Worm (Caenorhabditis elegans): ENCODE measurements around the gene C13A10.2.
A peak's percentile ranks its signal among the peaks of the same experiment; 100 is the strongest.

The C13A10.2 gene

ce11 chrII:1357905-1358304 is at the start of gene C13A10.2:
TSS of gene C13A10.2 (minus strand) at chrII:1358005.
- TF ChIP-seq peb-1 (tag; optimal IDR thresholded peaks at IDR 0.05) (no peak), nhr-77 (tag; optimal IDR thresholded peaks at IDR 0.05) (no peak)

ce11 chrII:1403056-1403455 is 45.3 kb upstream of the C13A10.2 start, which contains the start of the genes Y51H7C.41 and cogc-4:
TSS of gene Y51H7C.41 (plus strand) at chrII:1403321.
TSS of gene cogc-4 (plus strand) at chrII:1403441.
- TF ChIP-seq sma-3 (GFP tag; optimal IDR thresholded peaks at IDR 0.05) (no peak), lin-11 (tag; optimal IDR thresholded peaks at IDR 0.05) (no peak), sma-9 (GFP tag; optimal IDR thresholded peaks at IDR 0.05) (no peak), sma-9 (tag; optimal IDR thresholded peaks at IDR 0.05) (no peak), snpc-4 (tag; optimal IDR thresholded peaks at IDR 0.05) (no peak), unc-55 (GFP tag; optimal IDR thresholded peaks at IDR 0.05) (no peak), unc-62 (GFP tag; optimal IDR thresholded peaks at IDR 0.05) (no peak), nhr-10 (tag; optimal IDR thresholded peaks at IDR 0.05) (no peak), ztf-11 (tag; optimal IDR thresholded peaks at IDR 0.05) (no peak), nhr-21 (tag; optimal IDR thresholded peaks at IDR 0.05) (no peak), lsy-2 (tag; optimal IDR thresholded peaks at IDR 0.05) (no peak), nhr-77 (tag; optimal IDR thresholded peaks at IDR 0.05) (no peak), ama-1 (optimal IDR thresholded peaks at IDR 0.05) (no peak), ZK546.5 (tag; optimal IDR thresholded peaks at IDR 0.05) (no peak), ceh-82 (tag; optimal IDR thresholded peaks at IDR 0.05) (no peak), mbf-1 (tag; optimal IDR thresholded peaks at IDR 0.05) (no peak), peb-1 (tag; optimal IDR thresholded peaks at IDR 0.05) (no peak), nhr-12 (tag; optimal IDR thresholded peaks at IDR 0.05) (no peak)

ce11 chrII:1402167-1402619 is 44.4 kb upstream of the C13A10.2 start, which contains the start of gene Y51H7C.7:
TSS of gene Y51H7C.7 (plus strand) at chrII:1402569.
- TF ChIP-seq mbf-1 (tag; optimal IDR thresholded peaks at IDR 0.05) (no peak), C34F6.9 (tag; optimal IDR thresholded peaks at IDR 0.05) (peak; percentile 70), sma-9 (GFP tag; optimal IDR thresholded peaks at IDR 0.05) (peak; percentile 23), sma-9 (tag; optimal IDR thresholded peaks at IDR 0.05) (no peak), ama-1 (optimal IDR thresholded peaks at IDR 0.05) (no peak), elt-1 (tag; optimal IDR thresholded peaks at IDR 0.05) (no peak), nhr-21 (tag; optimal IDR thresholded peaks at IDR 0.05) (no peak), blmp-1 (tag; optimal IDR thresholded peaks at IDR 0.05; ENCODE audit: insufficient read depth) (no peak), lsy-2 (tag; optimal IDR thresholded peaks at IDR 0.05) (peak in 1 of 2 experiments; percentile 75), gmeb-1 (tag; optimal IDR thresholded peaks at IDR 0.05) (peak; percentile 80), nhr-129 (tag; optimal IDR thresholded peaks at IDR 0.05) (no peak), fos-1 (tag; optimal IDR thresholded peaks at IDR 0.05) (no peak), unc-55 (GFP tag; optimal IDR thresholded peaks at IDR 0.05) (peak; percentile 72), F13H6.1 (tag; optimal IDR thresholded peaks at IDR 0.05) (peak; percentile 46), sma-3 (GFP tag; optimal IDR thresholded peaks at IDR 0.05) (peak; percentile 7), nhr-77 (tag; optimal IDR thresholded peaks at IDR 0.05) (no peak), aly-2 (tag; optimal IDR thresholded peaks at IDR 0.05) (no peak), snpc-4 (tag; optimal IDR thresholded peaks at IDR 0.05) (peak; percentile 8), mab-5 (tag; optimal IDR thresholded peaks at IDR 0.05) (peak; percentile 44)

ce11 chrII:1401474-1401873 is 43.7 kb upstream of the C13A10.2 start, which contains the start of gene Y51H7C.8:
TSS of gene Y51H7C.8 (plus strand) at chrII:1401774.
- no peak for TF ChIP-seq zag-1 (tag; optimal IDR thresholded peaks at IDR 0.05)
- TF ChIP-seq aly-2 (tag; optimal IDR thresholded peaks at IDR 0.05): no peak
- TF ChIP-seq sma-9 (GFP tag; optimal IDR thresholded peaks at IDR 0.05): no peak
- TF ChIP-seq sma-9 (tag; optimal IDR thresholded peaks at IDR 0.05): no peak
- no peak for TF ChIP-seq R02D3.7 (tag; optimal IDR thresholded peaks at IDR 0.05)
- TF ChIP-seq F13H6.1 (tag; optimal IDR thresholded peaks at IDR 0.05): no peak
- no peak for TF ChIP-seq ztf-4 (tag; optimal IDR thresholded peaks at IDR 0.05)
- TF ChIP-seq ceh-82 (tag; optimal IDR thresholded peaks at IDR 0.05): no peak
- TF ChIP-seq nhr-12 (tag; optimal IDR thresholded peaks at IDR 0.05): no peak

- TF ChIP-seq mdl-1 (tag; optimal IDR thresholded peaks at IDR 0.05) (no peak), mab-5 (tag; optimal IDR thresholded peaks at IDR 0.05) (no peak), F13H6.1 (tag; optimal IDR thresholded peaks at IDR 0.05) (no peak)
Measured at ce11 chrII:1400105-1400504, 42.3 kb upstream of the C13A10.2 start, which contains the start of gene F54D12.1. TSS of gene F54D12.1 (plus strand) at chrII:1400405.

ce11 chrII:1398396-1398795 is 40.6 kb upstream of the C13A10.2 start, which contains the start of gene F54D12.2:
TSS of gene F54D12.2 (plus strand) at chrII:1398696.
- TF ChIP-seq nhr-77 (tag; optimal IDR thresholded peaks at IDR 0.05) (no peak), unc-62 (GFP tag; optimal IDR thresholded peaks at IDR 0.05) (no peak), ztf-11 (tag; optimal IDR thresholded peaks at IDR 0.05) (no peak), fos-1 (tag; optimal IDR thresholded peaks at IDR 0.05) (no peak), mdl-1 (tag; optimal IDR thresholded peaks at IDR 0.05) (no peak), blmp-1 (tag; optimal IDR thresholded peaks at IDR 0.05; ENCODE audit: insufficient read depth) (no peak), elt-3 (tag; optimal IDR thresholded peaks at IDR 0.05) (no peak), nhr-21 (tag; optimal IDR thresholded peaks at IDR 0.05) (no peak), alr-1 (tag; optimal IDR thresholded peaks at IDR 0.05) (no peak), unc-39 (tag; optimal IDR thresholded peaks at IDR 0.05) (no peak), R02D3.7 (tag; optimal IDR thresholded peaks at IDR 0.05) (no peak), sma-3 (GFP tag; optimal IDR thresholded peaks at IDR 0.05) (no peak), nhr-11 (tag; optimal IDR thresholded peaks at IDR 0.05) (no peak), lin-39 (tag; optimal IDR thresholded peaks at IDR 0.05) (no peak), unc-55 (GFP tag; optimal IDR thresholded peaks at IDR 0.05) (no peak)

All from whole organism, L2 larva.